Worm (Caenorhabditis elegans) whole organism, L3 larva: ENCODE data around the gene ceh-90.

Source experiments
- R02D3.7 ChIP-seq: fragments of 150-350 bp; optimal IDR thresholded peaks from 2 replicates; lab custom pipeline; 2014; ENCODE audit warnings: missing biosample characterization, missing genetic modification characterization
- ama-1 ChIP-seq: fragments of 150-350 bp; optimal IDR thresholded peaks from 2 replicates; lab custom pipeline; 2018
- ceh-9 ChIP-seq: sonication (generic microtip); optimal IDR thresholded peaks from 2 replicates; lab custom pipeline; 2018; ENCODE audit warnings: missing biosample characterization, missing genetic modification characterization
- egl-27 ChIP-seq: sonication (generic microtip); optimal IDR thresholded peaks from 4 replicates; lab custom pipeline; 2017; ENCODE audit warnings: missing biosample characterization, missing genetic modification reagents, missing genetic modification characterization
- egl-5 ChIP-seq: fragments of 150-350 bp; optimal IDR thresholded peaks from 2 replicates; lab custom pipeline; 2017; ENCODE audit warnings: missing biosample characterization, missing genetic modification reagents, missing genetic modification characterization, inconsistent platforms
- elt-2 ChIP-seq: sonication (generic microtip); optimal IDR thresholded peaks from 2 replicates; lab custom pipeline; 2016; ENCODE audit warnings: missing genetic modification reagents, mild to moderate bottlenecking, missing genetic modification characterization, missing compliant biosample characterization
- elt-3 ChIP-seq, 3 experiments: fragments of 150-350 bp in 1 of 3; sonication (generic microtip) in 2 of 3; optimal IDR thresholded peaks; 2 replicates in 2 of 3; 4 replicates in 1 of 3; lab custom pipeline; 2014 to 2017; ENCODE audit warnings: missing biosample characterization in 3 of 3, missing genetic modification characterization in 3 of 3
- eor-1 ChIP-seq, 2 experiments: fragments of 150-350 bp; optimal IDR thresholded peaks; 2 replicates each; lab custom pipeline; 2014 to 2018; ENCODE audit warnings: missing biosample characterization in 2 of 2, missing genetic modification characterization in 2 of 2
- fkh-10 ChIP-seq: sonication (generic microtip); optimal IDR thresholded peaks from 2 replicates; lab custom pipeline; 2017; ENCODE audit warnings: missing biosample characterization, missing genetic modification reagents, missing genetic modification characterization
- fos-1 ChIP-seq: fragments of 150-350 bp; optimal IDR thresholded peaks from 2 replicates; lab custom pipeline; 2014; ENCODE audit warnings: missing biosample characterization, missing genetic modification characterization
- hmg-11 ChIP-seq: sonication (generic microtip); optimal IDR thresholded peaks from 2 replicates; lab custom pipeline; 2016; ENCODE audit warnings: missing genetic modification characterization, missing compliant biosample characterization
- jun-1 ChIP-seq: fragments of 150-350 bp; optimal IDR thresholded peaks from 2 replicates; lab custom pipeline; 2014; ENCODE audit warnings: missing biosample characterization, missing genetic modification reagents, missing genetic modification characterization
- lin-15B ChIP-seq: fragments of 150-350 bp; optimal IDR thresholded peaks from 2 replicates; lab custom pipeline; 2014; ENCODE audit warnings: missing biosample characterization, missing genetic modification characterization
- lin-39 ChIP-seq: fragments of 150-350 bp; optimal IDR thresholded peaks from 2 replicates; lab custom pipeline; 2018; ENCODE audit warnings: missing biosample characterization, missing genetic modification reagents, missing genetic modification characterization
- nfya-1 ChIP-seq: sonication (generic microtip); optimal IDR thresholded peaks from 2 replicates; lab custom pipeline; 2017; ENCODE audit warnings: missing genetic modification characterization, mild to moderate bottlenecking, missing compliant biosample characterization, antibody characterized with exemption, moderate library complexity; ENCODE audit not compliant: insufficient read depth
- nhr-12 ChIP-seq: fragments of 150-350 bp; optimal IDR thresholded peaks from 2 replicates; lab custom pipeline; 2014; ENCODE audit warnings: missing biosample characterization, missing genetic modification characterization
- nhr-23 ChIP-seq: fragments of 150-350 bp; optimal IDR thresholded peaks from 2 replicates; lab custom pipeline; 2014; ENCODE audit warnings: missing biosample characterization, missing genetic modification reagents, missing genetic modification characterization
- nhr-237 ChIP-seq: fragments of 150-350 bp; optimal IDR thresholded peaks from 2 replicates; lab custom pipeline; 2014; ENCODE audit warnings: missing biosample characterization, missing genetic modification characterization
- nhr-28 ChIP-seq: fragments of 150-350 bp; optimal IDR thresholded peaks from 2 replicates; lab custom pipeline; 2014; ENCODE audit warnings: missing biosample characterization, missing genetic modification characterization
- nhr-43 ChIP-seq: sonication (generic microtip); optimal IDR thresholded peaks from 2 replicates; lab custom pipeline; 2016; ENCODE audit warnings: mild to moderate bottlenecking, missing genetic modification characterization, missing compliant biosample characterization; ENCODE audit not compliant: poor library complexity, severe bottlenecking
- nhr-67 ChIP-seq: fragments of 150-350 bp; optimal IDR thresholded peaks from 2 replicates; lab custom pipeline; 2014; ENCODE audit warnings: missing biosample characterization, missing genetic modification characterization
- nhr-76 ChIP-seq: fragments of 150-350 bp; sonication (generic microtip); optimal IDR thresholded peaks from 5 replicates; lab custom pipeline; 2014; ENCODE audit warnings: missing biosample characterization, missing genetic modification characterization
- nhr-77 ChIP-seq: fragments of 150-350 bp; optimal IDR thresholded peaks from 2 replicates; lab custom pipeline; 2014; ENCODE audit warnings: missing biosample characterization, missing genetic modification characterization
- pha-4 ChIP-seq: fragments of 150-350 bp; optimal IDR thresholded peaks from 2 replicates; lab custom pipeline; 2014; ENCODE audit warnings: missing biosample characterization, missing genetic modification reagents, missing genetic modification characterization
- pqm-1 ChIP-seq: fragments of 150-350 bp; optimal IDR thresholded peaks from 2 replicates; lab custom pipeline; 2017; ENCODE audit warnings: missing biosample characterization, missing genetic modification characterization, inconsistent platforms
- snpc-4 ChIP-seq: fragments of 150-350 bp; optimal IDR thresholded peaks from 2 replicates; lab custom pipeline; 2014; ENCODE audit warnings: missing biosample characterization, missing genetic modification characterization
- unc-39 ChIP-seq: sonication (generic microtip); optimal IDR thresholded peaks from 4 replicates; lab custom pipeline; 2017; ENCODE audit warnings: missing biosample characterization, missing genetic modification characterization
- unc-62 ChIP-seq: fragments of 150-350 bp; sonication (generic microtip); optimal IDR thresholded peaks from 4 replicates; lab custom pipeline; 2014; ENCODE audit warnings: missing biosample characterization, missing genetic modification reagents, missing genetic modification characterization
- zag-1 ChIP-seq: fragments of 150-350 bp; optimal IDR thresholded peaks from 2 replicates; lab custom pipeline; 2014; ENCODE audit warnings: missing biosample characterization, missing genetic modification characterization
- ztf-11 ChIP-seq: fragments of 150-350 bp; optimal IDR thresholded peaks from 2 replicates; lab custom pipeline; 2014; ENCODE audit warnings: missing biosample characterization, missing genetic modification characterization
- ztf-4 ChIP-seq: fragments of 150-350 bp; optimal IDR thresholded peaks from 2 replicates; lab custom pipeline; 2014; ENCODE audit warnings: missing biosample characterization, missing genetic modification characterization

ceh-90 gene

DNA sequence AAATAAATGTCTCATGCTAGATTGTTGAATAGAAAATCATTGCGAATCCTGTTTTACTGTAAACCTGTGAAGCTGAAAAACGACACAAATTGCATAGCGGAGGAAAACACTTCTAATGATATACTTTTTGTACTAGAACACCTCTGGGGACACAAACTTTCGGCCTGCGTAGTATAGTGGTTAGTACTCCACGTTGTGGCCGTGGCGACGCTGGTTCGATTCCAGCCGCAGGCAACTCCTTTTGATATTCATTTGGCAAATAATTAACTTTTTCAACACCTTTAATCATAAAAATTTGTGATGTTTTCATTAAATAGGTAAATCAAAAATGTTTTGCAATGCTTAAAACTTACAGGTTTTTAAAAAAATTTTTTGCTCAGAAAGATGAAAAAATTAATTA is 21.9 kb downstream of the ceh-90 start:
- TF ChIP-seq ama-1 (no peak), eor-1 (tag; optimal IDR thresholded peaks at IDR 0.05; lab: Kevin White, UChicago) (no peak), pqm-1 (tag; lab: Kevin White, UChicago) (no peak), unc-62 (no peak), egl-27 (tag; lab: Kevin White, UChicago) (no peak), R02D3.7 (tag; lab: Kevin White, UChicago) (no peak), fkh-10 (GFP tag; lab: Kevin White, UChicago) (no peak), nhr-28 (tag; lab: Kevin White, UChicago) (no peak), ztf-4 (no peak), nhr-43 (tag; lab: Kevin White, UChicago) (no peak), nhr-77 (tag; lab: Kevin White, UChicago) (no peak), unc-39 (no peak), pha-4 (tag; lab: Kevin White, UChicago) (no peak), fos-1 (tag; lab: Kevin White, UChicago) (no peak)

DNA sequence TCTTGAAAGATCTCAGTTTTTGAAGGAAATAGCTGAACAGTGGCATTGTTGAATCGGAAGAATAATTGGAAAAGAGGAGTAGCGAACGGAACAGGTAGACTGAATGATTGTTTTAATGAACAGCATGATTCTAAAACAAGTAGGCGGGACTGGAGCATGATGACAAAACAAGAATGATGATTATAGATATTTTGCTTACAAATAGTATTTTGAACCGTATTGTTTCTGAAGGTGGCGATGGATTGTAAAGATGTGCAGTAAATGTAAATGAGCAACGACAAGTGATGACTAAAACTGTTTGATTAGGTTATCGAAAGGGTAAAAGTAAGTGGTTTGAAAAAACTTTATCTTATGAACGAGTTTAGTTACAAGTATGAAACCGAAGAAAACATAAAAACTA is 22.6 kb downstream of the ceh-90 start, which contains the start of gene F28H6.8:
Gene F28H6.8 (minus strand): TSS at position 101 of the 400 bp plus-strand sequence.
- TF ChIP-seq eor-1 (tag; optimal IDR thresholded peaks at IDR 0.05; lab: Kevin White, UChicago): no peak
- no peak for TF ChIP-seq snpc-4 (tag; lab: Kevin White, UChicago)

DNA sequence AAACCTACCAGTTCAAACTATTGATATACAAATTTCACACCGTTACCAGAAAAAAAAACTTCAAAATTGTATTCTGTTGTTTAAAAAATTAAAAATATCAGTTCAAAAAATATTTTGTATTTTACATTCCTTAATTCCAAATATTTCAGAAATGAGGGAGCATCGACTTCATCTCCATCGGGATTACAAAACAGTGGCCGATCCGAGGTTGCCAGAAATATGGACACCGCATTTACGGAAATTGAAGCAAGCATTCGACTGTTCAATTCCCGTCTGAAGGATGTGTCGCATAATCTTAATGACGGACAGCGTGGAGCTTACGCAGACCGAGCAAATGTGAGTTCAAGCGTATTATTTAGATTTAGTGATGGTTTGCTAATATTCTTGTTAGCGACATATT is 24.1 kb downstream of the ceh-90 start:
- no peak for TF ChIP-seq nhr-12 (tag; lab: Kevin White, UChicago)
- TF ChIP-seq nhr-23 (tag; lab: Kevin White, UChicago): no peak
- no peak for TF ChIP-seq nhr-76 (tag; lab: Kevin White, UChicago)
- TF ChIP-seq zag-1 (tag; lab: Kevin White, UChicago): no peak
- no peak for TF ChIP-seq snpc-4 (tag; lab: Kevin White, UChicago)
- no peak for TF ChIP-seq fkh-10 (GFP tag; lab: Kevin White, UChicago)
- no peak for TF ChIP-seq lin-15B (tag; lab: Kevin White, UChicago)
- no peak for TF ChIP-seq elt-3 (tag; optimal IDR thresholded peaks at IDR 0.05; lab: Kevin White, UChicago)
- no peak for TF ChIP-seq pqm-1 (tag; lab: Kevin White, UChicago)
- TF ChIP-seq R02D3.7 (tag; lab: Kevin White, UChicago): no peak
- no peak for TF ChIP-seq unc-62
- TF ChIP-seq egl-5 (tag; lab: Kevin White, UChicago): no peak
- no peak for TF ChIP-seq ztf-11 (tag; lab: Kevin White, UChicago)
- no peak for TF ChIP-seq jun-1 (tag; lab: Kevin White, UChicago)
- no peak for TF ChIP-seq nhr-28 (tag; lab: Kevin White, UChicago)
- TF ChIP-seq nhr-67: no peak
- TF ChIP-seq lin-39 (tag; lab: Kevin White, UChicago): no peak

DNA sequence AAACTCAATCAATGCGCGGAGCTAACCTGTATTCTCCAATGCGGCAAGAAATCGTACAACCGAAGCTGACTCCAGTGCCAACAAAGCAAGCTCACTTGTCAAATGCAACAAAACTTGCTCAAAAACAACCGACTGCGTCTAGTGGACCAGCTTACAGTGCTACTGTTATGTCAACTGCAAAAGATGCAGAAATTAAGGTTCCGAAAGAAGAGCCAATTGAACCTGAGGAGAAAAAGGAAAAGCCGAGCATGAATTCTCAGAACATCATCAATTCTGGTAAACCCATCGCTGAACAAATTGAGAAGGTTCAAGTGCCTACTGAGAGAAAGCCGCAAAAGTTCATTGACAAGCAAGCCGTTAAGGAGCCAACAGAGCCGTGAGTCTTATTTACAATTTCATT is 25.3 kb downstream of the ceh-90 start:
- no peak for TF ChIP-seq snpc-4 (tag; lab: Kevin White, UChicago)
- TF ChIP-seq lin-39 (tag; lab: Kevin White, UChicago): no peak
- TF ChIP-seq lin-15B (tag; lab: Kevin White, UChicago): no peak
- no peak for TF ChIP-seq elt-3 (tag; optimal IDR thresholded peaks at IDR 0.05; lab: Kevin White, UChicago)

DNA sequence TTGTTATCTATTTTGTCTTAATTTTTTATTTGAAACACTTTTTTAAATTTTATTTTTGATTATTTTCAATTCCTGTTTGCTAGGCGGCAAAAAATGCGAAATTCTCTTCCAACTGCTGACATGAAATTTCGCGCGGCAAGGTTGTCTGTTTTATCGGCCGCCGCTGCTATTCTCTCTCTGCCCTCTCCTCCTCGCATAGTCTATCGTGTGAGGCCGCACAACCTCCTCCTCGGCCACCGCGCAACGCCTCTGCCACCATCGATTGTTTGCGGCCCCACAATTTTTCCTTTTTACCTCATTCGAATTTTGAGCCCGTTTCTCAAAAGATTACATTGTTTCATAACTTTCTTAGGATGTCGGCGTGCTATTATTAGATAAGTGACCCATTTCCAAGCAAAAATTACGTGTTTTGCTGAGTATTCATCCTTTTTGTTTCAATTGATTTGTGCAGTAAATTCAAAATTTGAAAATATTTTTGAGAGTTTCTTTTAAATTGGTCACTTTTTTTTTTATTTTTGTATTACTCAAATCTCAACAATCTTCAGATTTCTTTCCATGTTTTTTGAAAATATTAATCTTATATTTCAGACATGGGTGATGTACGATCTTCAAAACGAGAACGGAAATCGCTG is 29.4 kb downstream of the ceh-90 start, which contains the start of gene F28H6.4:
Gene F28H6.4 (plus strand): TSS at position 582 of the 632 bp plus-strand sequence.
- peak; percentile 34 for TF ChIP-seq pha-4 (tag; lab: Kevin White, UChicago)
- no peak for TF ChIP-seq nhr-237 (tag; lab: Kevin White, UChicago)
- TF ChIP-seq elt-2 (tag; lab: Kevin White, UChicago): peak; percentile 3
- peak; percentile 3 for TF ChIP-seq lin-39 (tag; lab: Kevin White, UChicago)
- TF ChIP-seq hmg-11 (tag; lab: Kevin White, UChicago): peak; percentile 43
- peak; percentile 16 for TF ChIP-seq lin-15B (tag; lab: Kevin White, UChicago)
- no peak for TF ChIP-seq egl-5 (tag; lab: Kevin White, UChicago)
- TF ChIP-seq nfya-1: peak; percentile 31

DNA sequence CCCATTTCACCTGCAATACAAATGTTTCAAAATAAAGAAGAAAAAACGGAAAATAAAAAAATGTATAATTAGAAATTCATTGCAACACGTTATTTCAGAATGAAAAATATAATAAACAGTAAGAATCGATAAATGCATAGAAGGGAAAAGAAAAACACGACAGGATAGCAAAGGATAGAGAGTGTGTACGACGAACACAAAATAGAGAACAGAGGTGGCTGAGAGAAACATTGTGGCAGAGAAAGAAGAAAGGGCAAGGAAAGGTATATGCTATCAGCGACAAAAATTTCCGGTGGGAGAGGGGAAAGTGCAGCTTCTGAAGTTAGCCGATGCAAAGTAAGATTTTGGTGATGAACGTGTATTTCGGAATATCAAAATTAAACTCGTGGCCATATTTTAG is 30.9 kb downstream of the ceh-90 start, which contains the start of gene F28H6.6:
Gene F28H6.6 (minus strand): TSS at position 10 of the 400 bp plus-strand sequence.
- TF ChIP-seq ceh-9 (tag; lab: Kevin White, UChicago) (no peak), pha-4 (tag; lab: Kevin White, UChicago) (peak; percentile 29)
- TF ChIP-seq, all 47 proteins: peak for 1
